Worm (Caenorhabditis elegans) whole organism, L1 larva: ENCODE results near the gene zif-1.

Experiments used
- C16A3.4 ChIP-seq: fragments of 150-350 bp; optimal IDR thresholded peaks from 2 replicates; lab custom pipeline; 2014; ENCODE audit warnings: missing biosample characterization, missing genetic modification characterization
- C34B4.2 ChIP-seq: sonication (generic microtip); optimal IDR thresholded peaks from 2 replicates; lab custom pipeline; 2017; ENCODE audit warnings: mild to moderate bottlenecking, missing genetic modification characterization, missing compliant biosample characterization
- F16B12.6 ChIP-seq: fragments of 150-350 bp; optimal IDR thresholded peaks from 2 replicates; lab custom pipeline; 2014; ENCODE audit warnings: missing biosample characterization, missing genetic modification characterization
- aha-1 ChIP-seq: fragments of 150-350 bp; optimal IDR thresholded peaks from 2 replicates; lab custom pipeline; 2014; ENCODE audit warnings: missing biosample characterization, missing genetic modification characterization
- ceh-63 ChIP-seq: fragments of 200-800 bp; sonication (Bioruptor generic); optimal IDR thresholded peaks from 2 replicates; lab custom pipeline; 2018; ENCODE audit warnings: mild to moderate bottlenecking, missing genetic modification characterization, missing compliant biosample characterization
- ceh-82 ChIP-seq, 3 experiments: fragments of 150-350 bp in 1 of 3; sonication (generic microtip) in 2 of 3; optimal IDR thresholded peaks; 2 replicates each; lab custom pipeline; 2014 to 2017; ENCODE audit warnings: missing biosample characterization in 3 of 3, missing genetic modification characterization in 3 of 3
- ceh-88 ChIP-seq: fragments of 200-800 bp; sonication (Bioruptor generic); IDR thresholded peaks from 2 replicates; pipeline ENCODE4 v1.3.6; 2022; ENCODE audit warnings: missing genetic modification characterization, missing compliant biosample characterization
- ceh-90 ChIP-seq: sonication (generic microtip); optimal IDR thresholded peaks from 2 replicates; lab custom pipeline; 2016; ENCODE audit warnings: missing genetic modification characterization, missing compliant biosample characterization
- dsc-1 ChIP-seq: sonication (generic microtip); optimal IDR thresholded peaks from 2 replicates; lab custom pipeline; 2016; ENCODE audit warnings: mild to moderate bottlenecking, missing genetic modification characterization, missing compliant biosample characterization
- efl-1 ChIP-seq, 4 experiments: fragments of 150-350 bp; optimal IDR thresholded peaks in 3 of 4; peaks in 1 of 4; 1 replicate in 1 of 4; 2 replicates in 3 of 4; lab custom pipeline; 2014; ENCODE audit warnings: missing biosample characterization in 2 of 4, missing genetic modification characterization in 2 of 4, missing genetic modification reagents in 2 of 4
- elt-2 ChIP-seq: sonication (generic microtip); optimal IDR thresholded peaks from 2 replicates; lab custom pipeline; 2016; ENCODE audit warnings: missing genetic modification characterization, mild to moderate bottlenecking, inconsistent platforms, missing compliant biosample characterization, missing genetic modification reagents
- ets-5 ChIP-seq: fragments of 200-800 bp; sonication (Bioruptor generic); IDR thresholded peaks from 2 replicates; pipeline ENCODE4 v1.3.6; 2022; ENCODE audit warnings: missing genetic modification characterization, missing compliant biosample characterization
- fkh-8 ChIP-seq: sonication (generic microtip); optimal IDR thresholded peaks from 2 replicates; lab custom pipeline; 2016; ENCODE audit warnings: mild to moderate bottlenecking, missing genetic modification characterization, missing compliant biosample characterization
- fos-1 ChIP-seq: fragments of 150-350 bp; optimal IDR thresholded peaks from 2 replicates; lab custom pipeline; 2014; ENCODE audit warnings: missing biosample characterization, missing genetic modification characterization
- grh-1 ChIP-seq: fragments of 200-800 bp; sonication (Bioruptor generic); IDR thresholded peaks from 2 replicates; pipeline ENCODE4 v1.3.6; 2022; ENCODE audit warnings: missing genetic modification reagents, missing genetic modification characterization, missing compliant biosample characterization
- hlh-4 ChIP-seq: sonication (generic microtip); optimal IDR thresholded peaks from 2 replicates; lab custom pipeline; 2016; ENCODE audit warnings: mild to moderate bottlenecking, missing genetic modification characterization, missing compliant biosample characterization
- irx-1 ChIP-seq: sonication (generic microtip); optimal IDR thresholded peaks from 2 replicates; lab custom pipeline; 2016; ENCODE audit warnings: missing genetic modification characterization, missing compliant biosample characterization
- isw-1 ChIP-seq: fragments of 200-800 bp; sonication (Bioruptor generic); IDR thresholded peaks from 2 replicates; pipeline ENCODE4 v1.3.6; 2022; ENCODE audit warnings: missing genetic modification characterization, missing compliant biosample characterization
- jun-1 ChIP-seq: fragments of 150-350 bp; optimal IDR thresholded peaks from 2 replicates; lab custom pipeline; 2014; ENCODE audit warnings: missing biosample characterization, missing genetic modification reagents, missing genetic modification characterization
- lin-13 ChIP-seq: fragments of 150-350 bp; optimal IDR thresholded peaks from 2 replicates; lab custom pipeline; 2014; ENCODE audit warnings: missing biosample characterization, missing genetic modification reagents, missing genetic modification characterization
- lir-3 ChIP-seq: sonication (generic microtip); optimal IDR thresholded peaks from 2 replicates; lab custom pipeline; 2016; ENCODE audit warnings: mild to moderate bottlenecking, missing genetic modification characterization, moderate library complexity, missing compliant biosample characterization; ENCODE audit not compliant: poor library complexity
- lsy-2 ChIP-seq, 2 experiments: fragments of 150-350 bp; optimal IDR thresholded peaks; 2 replicates each; lab custom pipeline; 2014; ENCODE audit warnings: missing biosample characterization in 2 of 2, missing genetic modification characterization in 2 of 2
- mab-9 ChIP-seq: fragments of 200-800 bp; sonication (Bioruptor generic); IDR thresholded peaks from 2 replicates; pipeline ENCODE4 v1.3.6; 2022; ENCODE audit warnings: missing genetic modification reagents, missing genetic modification characterization, missing compliant biosample characterization
- mdl-1 ChIP-seq, 2 experiments: fragments of 150-350 bp; optimal IDR thresholded peaks; 2 replicates each; lab custom pipeline; 2014 to 2017; ENCODE audit warnings: missing biosample characterization in 2 of 2, missing genetic modification characterization in 2 of 2, inconsistent platforms in 1 of 2
- mef-2 ChIP-seq: fragments of 150-350 bp; optimal IDR thresholded peaks from 2 replicates; lab custom pipeline; 2014; ENCODE audit warnings: missing biosample characterization, missing genetic modification characterization
- mep-1 ChIP-seq: fragments of 150-350 bp; optimal IDR thresholded peaks from 2 replicates; lab custom pipeline; 2014; ENCODE audit warnings: missing biosample characterization, missing genetic modification characterization
- nhr-11 ChIP-seq: fragments of 150-350 bp; optimal IDR thresholded peaks from 2 replicates; lab custom pipeline; 2014; ENCODE audit warnings: missing biosample characterization, missing genetic modification characterization
- nhr-12 ChIP-seq: sonication (generic microtip); optimal IDR thresholded peaks from 2 replicates; lab custom pipeline; 2017; ENCODE audit warnings: missing biosample characterization, missing genetic modification characterization
- nhr-19 ChIP-seq: fragments of 200-800 bp; sonication (Bioruptor generic); conservative IDR thresholded peaks from 2 replicates; pipeline ENCODE4 v1.3.6; 2022; ENCODE audit warnings: missing genetic modification characterization, missing compliant biosample characterization
- nhr-76 ChIP-seq: sonication (generic microtip); optimal IDR thresholded peaks from 2 replicates; lab custom pipeline; 2017; ENCODE audit warnings: missing biosample characterization, missing genetic modification characterization
- nhr-84 ChIP-seq: sonication (generic microtip); optimal IDR thresholded peaks from 2 replicates; lab custom pipeline; 2017; ENCODE audit warnings: missing biosample characterization, missing genetic modification characterization
- nhr-85 ChIP-seq: sonication (generic microtip); peaks from one replicate; lab custom pipeline; 2016; ENCODE audit warnings: missing genetic modification characterization, inconsistent platforms, missing compliant biosample characterization
- pag-3 ChIP-seq: sonication (generic microtip); optimal IDR thresholded peaks from 2 replicates; lab custom pipeline; 2017; ENCODE audit warnings: missing genetic modification characterization, mild to moderate bottlenecking, missing compliant biosample characterization, antibody characterized with exemption, borderline replicate concordance; ENCODE audit not compliant: insufficient read depth
- pqm-1 ChIP-seq: sonication (generic microtip); optimal IDR thresholded peaks from 3 replicates; lab custom pipeline; 2017; ENCODE audit warnings: missing biosample characterization, missing genetic modification characterization
- rnt-1 ChIP-seq: sonication (generic microtip); optimal IDR thresholded peaks from 2 replicates; lab custom pipeline; 2016; ENCODE audit warnings: mild to moderate bottlenecking, missing genetic modification characterization, moderate library complexity, missing compliant biosample characterization
- sox-4 ChIP-seq: sonication (generic microtip); optimal IDR thresholded peaks from 2 replicates; lab custom pipeline; 2016; ENCODE audit warnings: missing genetic modification characterization, missing compliant biosample characterization
- sptf-1 ChIP-seq: fragments of 150-350 bp; optimal IDR thresholded peaks from 2 replicates; lab custom pipeline; 2014; ENCODE audit warnings: missing biosample characterization, missing genetic modification characterization
- sup-37 ChIP-seq: fragments of 200-800 bp; sonication (Bioruptor generic); optimal IDR thresholded peaks from 2 replicates; lab custom pipeline; 2018; ENCODE audit warnings: mild to moderate bottlenecking, missing genetic modification characterization, missing compliant biosample characterization
- tbx-2 ChIP-seq: sonication (generic microtip); optimal IDR thresholded peaks from 2 replicates; lab custom pipeline; 2016; ENCODE audit warnings: missing genetic modification characterization, missing compliant biosample characterization
- tlp-1 ChIP-seq: fragments of 150-350 bp; optimal IDR thresholded peaks from 2 replicates; lab custom pipeline; 2014; ENCODE audit warnings: missing biosample characterization, missing genetic modification characterization
- unc-62 ChIP-seq: fragments of 150-350 bp; optimal IDR thresholded peaks from 2 replicates; lab custom pipeline; 2014; ENCODE audit warnings: missing biosample characterization, missing genetic modification reagents, missing genetic modification characterization
- unc-86 ChIP-seq: sonication (generic microtip); optimal IDR thresholded peaks from 2 replicates; lab custom pipeline; 2016; ENCODE audit warnings: missing genetic modification characterization, missing compliant biosample characterization
- unc-98 ChIP-seq: fragments of 200-800 bp; sonication (Bioruptor generic); IDR thresholded peaks from 2 replicates; pipeline ENCODE4 v1.3.6; 2022; ENCODE audit warnings: missing genetic modification characterization, missing compliant biosample characterization
- vab-15 ChIP-seq: sonication (generic microtip); optimal IDR thresholded peaks from 2 replicates; lab custom pipeline; 2017; ENCODE audit warnings: missing genotype, mild to moderate bottlenecking, missing genetic modification characterization, missing compliant biosample characterization
- xbp-1 ChIP-seq: sonication (generic microtip); optimal IDR thresholded peaks from 2 replicates; lab custom pipeline; 2016; ENCODE audit warnings: missing genetic modification characterization, missing compliant biosample characterization
- zip-4 ChIP-seq: fragments of 200-800 bp; sonication (Bioruptor generic); optimal IDR thresholded peaks from 2 replicates; lab custom pipeline; 2018; ENCODE audit warnings: mild to moderate bottlenecking, missing genetic modification characterization, moderate library complexity, missing compliant biosample characterization
- ztf-4 ChIP-seq: fragments of 150-350 bp; optimal IDR thresholded peaks from 2 replicates; lab custom pipeline; 2014; ENCODE audit warnings: missing biosample characterization, missing genetic modification characterization

The zif-1 gene

ce11 chrIII:9051119-9051597, 48.6 kb downstream of the zif-1 start (continued):
- peak; percentile 60 for TF ChIP-seq irx-1 (tag; lab: Kevin White, UChicago)

- TF ChIP-seq efl-1 (optimal IDR thresholded peaks at IDR 0.05; lab: Kevin White, UChicago) = no peak
- peak in 1 of 2 experiments; percentile 92 for TF ChIP-seq efl-1 (GFP tag; optimal IDR thresholded peaks at IDR 0.05 in 1 of 2; lab: Kevin White, UChicago)
- TF ChIP-seq ceh-63 (GFP tag; lab: Kevin White, UChicago) = peak; percentile 4
- TF ChIP-seq grh-1 (GFP tag; lab: Robert Waterston, UW) = 0 out of 2 replicates have a peak, but pooled peaks have one; percentile 4
- TF ChIP-seq mdl-1 (tag; optimal IDR thresholded peaks at IDR 0.05; lab: Kevin White, UChicago) = no peak
Observed at ce11 chrIII:9051714-9052113, 49.1 kb downstream of the zif-1 start.

- no peak for TF ChIP-seq nhr-85
- TF ChIP-seq mdl-1 (tag; optimal IDR thresholded peaks at IDR 0.05; lab: Kevin White, UChicago) = no peak
- TF ChIP-seq unc-62 (GFP tag; lab: Kevin White, UChicago) = no peak
- TF ChIP-seq F16B12.6 (tag; lab: Kevin White, UChicago) = peak; percentile 60
- TF ChIP-seq nhr-76 (tag; lab: Kevin White, UChicago) = no peak
- TF ChIP-seq elt-2 (tag; lab: Kevin White, UChicago) = no peak
- TF ChIP-seq nhr-12 (tag; lab: Kevin White, UChicago) = no peak
- peak; percentile 52 for TF ChIP-seq mep-1
- TF ChIP-seq ztf-4 (tag; lab: Kevin White, UChicago) = peak; percentile 1
- no peak for TF ChIP-seq tlp-1 (tag; lab: Kevin White, UChicago)
- TF ChIP-seq sup-37 (GFP tag; lab: Kevin White, UChicago) = no peak
- TF ChIP-seq fkh-8 (tag; lab: Kevin White, UChicago) = peak; percentile 66
- TF ChIP-seq ceh-63 (GFP tag; lab: Kevin White, UChicago) = no peak
- no peak for TF ChIP-seq hlh-4
- TF ChIP-seq unc-98 (GFP tag; lab: Robert Waterston, UW) = no peak
- no peak for TF ChIP-seq ceh-90 (tag; lab: Kevin White, UChicago)
- peak; percentile 34 to 47 for TF ChIP-seq lsy-2 (tag; optimal IDR thresholded peaks at IDR 0.05; lab: Kevin White, UChicago)
- TF ChIP-seq jun-1 (tag; lab: Kevin White, UChicago) = no peak
- TF ChIP-seq mef-2 (tag; lab: Kevin White, UChicago) = no peak
- no peak; the same call in 1 of the 2 replicates for TF ChIP-seq grh-1 (GFP tag; lab: Robert Waterston, UW)
- TF ChIP-seq C34B4.2 (tag; lab: Kevin White, UChicago) = no peak
- TF ChIP-seq nhr-11 = no peak
- peak in 2 of 3 experiments; percentile 36 to 58 for TF ChIP-seq ceh-82 (tag; optimal IDR thresholded peaks at IDR 0.05; lab: Kevin White, UChicago)
- peak; percentile 41; the same call in 1 of the 2 replicates for TF ChIP-seq ceh-88 (GFP tag; lab: Robert Waterston, UW)
- TF ChIP-seq unc-86 (tag; lab: Kevin White, UChicago) = no peak
- no peak for TF ChIP-seq C16A3.4
- peak; percentile 17 for TF ChIP-seq lin-13 (GFP tag; lab: Kevin White, UChicago)
- no peak for TF ChIP-seq zip-4 (GFP tag; lab: Kevin White, UChicago)
- no peak for TF ChIP-seq aha-1 (tag; lab: Kevin White, UChicago)
- peak; percentile 42 for TF ChIP-seq dsc-1
- TF ChIP-seq tbx-2 = peak; percentile 36
- TF ChIP-seq pqm-1 (tag; lab: Kevin White, UChicago) = no peak
- TF ChIP-seq nhr-19 (GFP tag; lab: Robert Waterston, UW) = peak; percentile 43
- no peak for TF ChIP-seq isw-1 (GFP tag; lab: Robert Waterston, UW)
- peak; percentile 49 for TF ChIP-seq rnt-1 (tag; lab: Kevin White, UChicago)
- TF ChIP-seq vab-15 (tag; lab: Kevin White, UChicago) = no peak
- TF ChIP-seq sptf-1 (tag; lab: Kevin White, UChicago) = no peak
- no peak for TF ChIP-seq nhr-84 (tag; lab: Kevin White, UChicago)
- TF ChIP-seq fos-1 (tag; lab: Kevin White, UChicago) = no peak
- TF ChIP-seq lir-3 (tag; lab: Kevin White, UChicago) = no peak
- TF ChIP-seq pag-3 (tag; lab: Kevin White, UChicago) = peak; percentile 6
- peak; percentile 62 for TF ChIP-seq mab-9 (GFP tag; lab: Robert Waterston, UW)
- peak; percentile 49 for TF ChIP-seq xbp-1 (tag; lab: Kevin White, UChicago)
- no peak for TF ChIP-seq ets-5
- no peak for TF ChIP-seq sox-4 (tag; lab: Kevin White, UChicago)
Observed at ce11 chrIII:9052371-9052978, 49.9 kb downstream of the zif-1 start.
